Worm (Caenorhabditis elegans) whole organism, L1 larva: Measurements from ENCODE around the gene arrd-28.

Experiments used
- F16B12.6 ChIP-seq: fragments of 150-350 bp; optimal IDR thresholded peaks from 2 replicates; lab custom pipeline; 2014; ENCODE audit warnings: missing biosample characterization, missing genetic modification characterization
- dsc-1 ChIP-seq: sonication (generic microtip); optimal IDR thresholded peaks from 2 replicates; lab custom pipeline; 2016; ENCODE audit warnings: mild to moderate bottlenecking, missing genetic modification characterization, missing compliant biosample characterization
- elt-2 ChIP-seq: sonication (generic microtip); optimal IDR thresholded peaks from 2 replicates; lab custom pipeline; 2016; ENCODE audit warnings: missing genetic modification characterization, mild to moderate bottlenecking, inconsistent platforms, missing compliant biosample characterization, missing genetic modification reagents
- fkh-10 ChIP-seq: sonication (generic microtip); optimal IDR thresholded peaks from 2 replicates; lab custom pipeline; 2017; ENCODE audit warnings: missing biosample characterization, missing genetic modification reagents, missing genetic modification characterization
- lin-13 ChIP-seq: fragments of 150-350 bp; optimal IDR thresholded peaks from 2 replicates; lab custom pipeline; 2014; ENCODE audit warnings: missing biosample characterization, missing genetic modification reagents, missing genetic modification characterization
- mep-1 ChIP-seq: fragments of 150-350 bp; optimal IDR thresholded peaks from 2 replicates; lab custom pipeline; 2014; ENCODE audit warnings: missing biosample characterization, missing genetic modification characterization
- nhr-47 ChIP-seq: sonication (generic microtip); optimal IDR thresholded peaks from 2 replicates; lab custom pipeline; 2016; ENCODE audit warnings: mild to moderate bottlenecking, missing genetic modification characterization, moderate library complexity, missing compliant biosample characterization
- nhr-76 ChIP-seq: sonication (generic microtip); optimal IDR thresholded peaks from 2 replicates; lab custom pipeline; 2017; ENCODE audit warnings: missing biosample characterization, missing genetic modification characterization
- nhr-77 ChIP-seq: fragments of 150-350 bp; optimal IDR thresholded peaks from 2 replicates; lab custom pipeline; 2014; ENCODE audit warnings: missing biosample characterization, missing genetic modification characterization
- nhr-90 ChIP-seq: sonication (generic microtip); optimal IDR thresholded peaks from 2 replicates; lab custom pipeline; 2016; ENCODE audit warnings: mild to moderate bottlenecking, missing genetic modification characterization, missing compliant biosample characterization; ENCODE audit not compliant: poor library complexity
- skn-1 ChIP-seq: fragments of 150-350 bp; optimal IDR thresholded peaks from 2 replicates; lab custom pipeline; 2014; ENCODE audit warnings: missing biosample characterization, missing genetic modification characterization
- snpc-4 ChIP-seq: fragments of 150-350 bp; optimal IDR thresholded peaks from 2 replicates; lab custom pipeline; 2014; ENCODE audit warnings: missing biosample characterization, missing genetic modification characterization
- unc-62 ChIP-seq: fragments of 150-350 bp; optimal IDR thresholded peaks from 2 replicates; lab custom pipeline; 2014; ENCODE audit warnings: missing biosample characterization, missing genetic modification reagents, missing genetic modification characterization
- unc-98 ChIP-seq: fragments of 200-800 bp; sonication (Bioruptor generic); IDR thresholded peaks from 2 replicates; pipeline ENCODE4 v1.3.6; 2022; ENCODE audit warnings: missing genetic modification characterization, missing compliant biosample characterization

- no peak for TF ChIP-seq elt-2 (tag; lab: Kevin White, UChicago)
- no peak for TF ChIP-seq nhr-76
- no peak for TF ChIP-seq fkh-10 (GFP tag; lab: Kevin White, UChicago)
- no peak for TF ChIP-seq unc-62
- TF ChIP-seq dsc-1 = no peak
- TF ChIP-seq snpc-4 = no peak
- no peak for TF ChIP-seq nhr-47 (tag; lab: Kevin White, UChicago)
- TF ChIP-seq nhr-90 (tag; lab: Kevin White, UChicago) = no peak
- TF ChIP-seq F16B12.6 (tag; lab: Kevin White, UChicago) = no peak
- TF ChIP-seq lin-13 (GFP tag; lab: Kevin White, UChicago) = no peak
- no peak for TF ChIP-seq nhr-77 (tag; lab: Kevin White, UChicago)
- TF ChIP-seq unc-98 (GFP tag; lab: Robert Waterston, UW) = no peak
- no peak for TF ChIP-seq skn-1 (tag; lab: Kevin White, UChicago)
- no peak for TF ChIP-seq mep-1 (tag; lab: Kevin White, UChicago)
Observed at ce11 chrX:10154317-10154942, 29.4 kb upstream of the arrd-28 start, which contains the start of gene F09B9.5.
